Worm (Caenorhabditis elegans) whole organism, L3 larva: ENCODE measurements around the gene K10D11.4.

Experiments
- R02D3.7 ChIP-seq: fragments of 150-350 bp; optimal IDR thresholded peaks from 2 replicates; lab custom pipeline; 2014; ENCODE audit warnings: missing biosample characterization, missing genetic modification characterization
- ZK546.5 ChIP-seq: sonication (generic microtip); optimal IDR thresholded peaks from 2 replicates; lab custom pipeline; 2017; ENCODE audit warnings: missing biosample characterization, missing genetic modification characterization
- aly-2 ChIP-seq: fragments of 150-350 bp; optimal IDR thresholded peaks from 2 replicates; lab custom pipeline; 2014; ENCODE audit warnings: missing biosample characterization, missing genetic modification characterization
- ama-1 ChIP-seq: fragments of 150-350 bp; optimal IDR thresholded peaks from 2 replicates; lab custom pipeline; 2018
- ceh-16 ChIP-seq: sonication (generic microtip); optimal IDR thresholded peaks from 2 replicates; lab custom pipeline; 2017; ENCODE audit warnings: missing biosample characterization, missing genetic modification characterization
- ceh-28 ChIP-seq: fragments of 150-350 bp; optimal IDR thresholded peaks from 2 replicates; lab custom pipeline; 2014; ENCODE audit warnings: missing biosample characterization, missing genetic modification reagents, missing genetic modification characterization
- ceh-82 ChIP-seq: fragments of 150-350 bp; optimal IDR thresholded peaks from 2 replicates; lab custom pipeline; 2014; ENCODE audit warnings: missing biosample characterization, missing genetic modification characterization
- ceh-9 ChIP-seq: sonication (generic microtip); optimal IDR thresholded peaks from 2 replicates; lab custom pipeline; 2018; ENCODE audit warnings: missing biosample characterization, missing genetic modification characterization
- daf-12 ChIP-seq: fragments of 150-350 bp; optimal IDR thresholded peaks from 2 replicates; lab custom pipeline; 2014; ENCODE audit warnings: missing biosample characterization, missing genetic modification reagents, missing genetic modification characterization
- egl-27 ChIP-seq: sonication (generic microtip); optimal IDR thresholded peaks from 4 replicates; lab custom pipeline; 2017; ENCODE audit warnings: missing biosample characterization, missing genetic modification reagents, missing genetic modification characterization
- egl-5 ChIP-seq: fragments of 150-350 bp; optimal IDR thresholded peaks from 2 replicates; lab custom pipeline; 2017; ENCODE audit warnings: missing biosample characterization, missing genetic modification reagents, missing genetic modification characterization, inconsistent platforms
- elt-2 ChIP-seq: sonication (generic microtip); optimal IDR thresholded peaks from 2 replicates; lab custom pipeline; 2016; ENCODE audit warnings: missing genetic modification reagents, mild to moderate bottlenecking, missing genetic modification characterization, missing compliant biosample characterization
- elt-3 ChIP-seq, 3 experiments: fragments of 150-350 bp in 1 of 3; sonication (generic microtip) in 2 of 3; optimal IDR thresholded peaks; 2 replicates in 2 of 3; 4 replicates in 1 of 3; lab custom pipeline; 2014 to 2017; ENCODE audit warnings: missing biosample characterization in 3 of 3, missing genetic modification characterization in 3 of 3
- fkh-10 ChIP-seq: sonication (generic microtip); optimal IDR thresholded peaks from 2 replicates; lab custom pipeline; 2017; ENCODE audit warnings: missing biosample characterization, missing genetic modification reagents, missing genetic modification characterization
- fkh-2 ChIP-seq: fragments of 150-350 bp; optimal IDR thresholded peaks from 2 replicates; lab custom pipeline; 2014; ENCODE audit warnings: missing biosample characterization, missing genetic modification reagents, missing genetic modification characterization
- fos-1 ChIP-seq: fragments of 150-350 bp; optimal IDR thresholded peaks from 2 replicates; lab custom pipeline; 2014; ENCODE audit warnings: missing biosample characterization, missing genetic modification characterization
- hmg-11 ChIP-seq: sonication (generic microtip); optimal IDR thresholded peaks from 2 replicates; lab custom pipeline; 2016; ENCODE audit warnings: missing genetic modification characterization, missing compliant biosample characterization
- jun-1 ChIP-seq: fragments of 150-350 bp; optimal IDR thresholded peaks from 2 replicates; lab custom pipeline; 2014; ENCODE audit warnings: missing biosample characterization, missing genetic modification reagents, missing genetic modification characterization
- lin-15B ChIP-seq: fragments of 150-350 bp; optimal IDR thresholded peaks from 2 replicates; lab custom pipeline; 2014; ENCODE audit warnings: missing biosample characterization, missing genetic modification characterization
- lsy-12 ChIP-seq: sonication (generic microtip); optimal IDR thresholded peaks from 2 replicates; lab custom pipeline; 2016; ENCODE audit warnings: mild to moderate bottlenecking, missing genetic modification characterization, missing compliant biosample characterization
- mdl-1 ChIP-seq: fragments of 150-350 bp; optimal IDR thresholded peaks from 2 replicates; lab custom pipeline; 2014; ENCODE audit warnings: missing biosample characterization, missing genetic modification characterization
- mml-1 ChIP-seq: fragments of 150-350 bp; sonication (generic microtip); optimal IDR thresholded peaks from 3 replicates; lab custom pipeline; 2014; ENCODE audit warnings: missing biosample characterization, missing genetic modification characterization
- nfya-1 ChIP-seq: sonication (generic microtip); optimal IDR thresholded peaks from 2 replicates; lab custom pipeline; 2017; ENCODE audit warnings: missing genetic modification characterization, mild to moderate bottlenecking, missing compliant biosample characterization, antibody characterized with exemption, moderate library complexity; ENCODE audit not compliant: insufficient read depth
- nhr-12 ChIP-seq: fragments of 150-350 bp; optimal IDR thresholded peaks from 2 replicates; lab custom pipeline; 2014; ENCODE audit warnings: missing biosample characterization, missing genetic modification characterization
- nhr-23 ChIP-seq: fragments of 150-350 bp; optimal IDR thresholded peaks from 2 replicates; lab custom pipeline; 2014; ENCODE audit warnings: missing biosample characterization, missing genetic modification reagents, missing genetic modification characterization
- nhr-237 ChIP-seq: fragments of 150-350 bp; optimal IDR thresholded peaks from 2 replicates; lab custom pipeline; 2014; ENCODE audit warnings: missing biosample characterization, missing genetic modification characterization
- nhr-28 ChIP-seq: fragments of 150-350 bp; optimal IDR thresholded peaks from 2 replicates; lab custom pipeline; 2014; ENCODE audit warnings: missing biosample characterization, missing genetic modification characterization
- nhr-43 ChIP-seq: sonication (generic microtip); optimal IDR thresholded peaks from 2 replicates; lab custom pipeline; 2016; ENCODE audit warnings: mild to moderate bottlenecking, missing genetic modification characterization, missing compliant biosample characterization; ENCODE audit not compliant: poor library complexity, severe bottlenecking
- nhr-77 ChIP-seq: fragments of 150-350 bp; optimal IDR thresholded peaks from 2 replicates; lab custom pipeline; 2014; ENCODE audit warnings: missing biosample characterization, missing genetic modification characterization
- pha-4 ChIP-seq: fragments of 150-350 bp; optimal IDR thresholded peaks from 2 replicates; lab custom pipeline; 2014; ENCODE audit warnings: missing biosample characterization, missing genetic modification reagents, missing genetic modification characterization
- pqm-1 ChIP-seq: fragments of 150-350 bp; optimal IDR thresholded peaks from 2 replicates; lab custom pipeline; 2017; ENCODE audit warnings: missing biosample characterization, missing genetic modification characterization, inconsistent platforms
- sea-2 ChIP-seq: fragments of 150-350 bp; sonication (generic microtip); optimal IDR thresholded peaks from 4 replicates; lab custom pipeline; 2014; ENCODE audit warnings: missing biosample characterization, missing genetic modification reagents, missing genetic modification characterization
- snpc-4 ChIP-seq: fragments of 150-350 bp; optimal IDR thresholded peaks from 2 replicates; lab custom pipeline; 2014; ENCODE audit warnings: missing biosample characterization, missing genetic modification characterization
- tbx-2 ChIP-seq: sonication (generic microtip); optimal IDR thresholded peaks from 2 replicates; lab custom pipeline; 2016; ENCODE audit warnings: mild to moderate bottlenecking, missing genetic modification characterization, missing compliant biosample characterization
- zag-1 ChIP-seq: fragments of 150-350 bp; optimal IDR thresholded peaks from 2 replicates; lab custom pipeline; 2014; ENCODE audit warnings: missing biosample characterization, missing genetic modification characterization
- ztf-11 ChIP-seq: fragments of 150-350 bp; optimal IDR thresholded peaks from 2 replicates; lab custom pipeline; 2014; ENCODE audit warnings: missing biosample characterization, missing genetic modification characterization
- ztf-4 ChIP-seq: fragments of 150-350 bp; optimal IDR thresholded peaks from 2 replicates; lab custom pipeline; 2014; ENCODE audit warnings: missing biosample characterization, missing genetic modification characterization

Gene K10D11.4

ce11 chrIV:12994376-12994775 lies at the start of gene K10D11.4:
Gene K10D11.4, minus strand, starts transcription at chrIV:12994476.
- TF ChIP-seq ceh-16 (tag; lab: Kevin White, UChicago) (no peak), daf-12 (no peak), ceh-9 (tag; lab: Kevin White, UChicago) (no peak), egl-5 (tag; lab: Kevin White, UChicago) (no peak), nhr-23 (tag; lab: Kevin White, UChicago) (no peak), nfya-1 (tag; lab: Kevin White, UChicago) (no peak), lin-15B (no peak), jun-1 (tag; lab: Kevin White, UChicago) (no peak), snpc-4 (tag; lab: Kevin White, UChicago) (no peak), nhr-237 (no peak), tbx-2 (no peak), nhr-28 (tag; lab: Kevin White, UChicago) (no peak), R02D3.7 (tag; lab: Kevin White, UChicago) (no peak), zag-1 (tag; lab: Kevin White, UChicago) (no peak), fkh-2 (tag; lab: Kevin White, UChicago) (no peak), elt-3 (tag; optimal IDR thresholded peaks at IDR 0.05; lab: Kevin White, UChicago) (no peak)
- TF ChIP-seq, all 47 proteins: peak for 0

ce11 chrIV:13042091-13042490 lies 47.8 kb upstream of the K10D11.4 start, which contains the start of gene amt-2:
Gene amt-2, plus strand, starts transcription at chrIV:13042391.
- no peak for TF ChIP-seq ceh-9 (tag; lab: Kevin White, UChicago)

- TF ChIP-seq nfya-1 (tag; lab: Kevin White, UChicago): peak; percentile 79
- no peak for TF ChIP-seq snpc-4 (tag; lab: Kevin White, UChicago)
Measured at ce11 chrIV:13041486-13041885, 47.2 kb upstream of the K10D11.4 start.

ce11 chrIV:13038888-13039287 lies 44.6 kb upstream of the K10D11.4 start, which contains the start of gene F49E11.2:
Gene F49E11.2, minus strand, starts transcription at chrIV:13038988.
- TF ChIP-seq aly-2 (tag; lab: Kevin White, UChicago): no peak
- TF ChIP-seq tbx-2: no peak
- no peak for TF ChIP-seq fkh-10 (GFP tag; lab: Kevin White, UChicago)
- TF ChIP-seq mdl-1: no peak
- no peak for TF ChIP-seq jun-1 (tag; lab: Kevin White, UChicago)
- no peak for TF ChIP-seq ceh-28 (tag; lab: Kevin White, UChicago)
- no peak for TF ChIP-seq hmg-11 (tag; lab: Kevin White, UChicago)
- TF ChIP-seq ceh-9 (tag; lab: Kevin White, UChicago): no peak
- no peak for TF ChIP-seq pqm-1 (tag; lab: Kevin White, UChicago)
- TF ChIP-seq ztf-4 (tag; lab: Kevin White, UChicago): no peak
- TF ChIP-seq fos-1 (tag; lab: Kevin White, UChicago): no peak
- TF ChIP-seq sea-2: no peak
- TF ChIP-seq pha-4 (tag; lab: Kevin White, UChicago): no peak
- no peak for TF ChIP-seq mml-1 (tag; lab: Kevin White, UChicago)
- TF ChIP-seq egl-5 (tag; lab: Kevin White, UChicago): no peak

ce11 chrIV:13036835-13037234 lies 42.6 kb upstream of the K10D11.4 start:
- no peak for TF ChIP-seq lsy-12
- TF ChIP-seq ceh-82 (tag; lab: Kevin White, UChicago): no peak
- no peak for TF ChIP-seq egl-27 (tag; lab: Kevin White, UChicago)
- no peak for TF ChIP-seq daf-12
- TF ChIP-seq nhr-237: no peak
- TF ChIP-seq elt-2 (tag; lab: Kevin White, UChicago): no peak
- no peak for TF ChIP-seq egl-5 (tag; lab: Kevin White, UChicago)
- no peak for TF ChIP-seq ztf-11
- TF ChIP-seq ZK546.5 (tag; lab: Kevin White, UChicago): no peak
- TF ChIP-seq jun-1 (tag; lab: Kevin White, UChicago): no peak
- TF ChIP-seq ama-1: no peak
- TF ChIP-seq fos-1 (tag; lab: Kevin White, UChicago): no peak
- TF ChIP-seq nhr-43: no peak
- no peak for TF ChIP-seq nfya-1 (tag; lab: Kevin White, UChicago)
- no peak for TF ChIP-seq nhr-77
- TF ChIP-seq fkh-10 (GFP tag; lab: Kevin White, UChicago): no peak
- TF ChIP-seq mdl-1: no peak
- no peak for TF ChIP-seq hmg-11 (tag; lab: Kevin White, UChicago)
- no peak for TF ChIP-seq nhr-12 (tag; lab: Kevin White, UChicago)
- no peak for TF ChIP-seq lin-15B
